Worm (Caenorhabditis elegans) whole organism, young adult: Measurements from ENCODE around the gene rps-30.

ENCODE experiments used
- B0035.1 ChIP-seq: sonication (generic microtip); optimal IDR thresholded peaks from 2 replicates; lab custom pipeline; 2016; ENCODE audit warnings: missing genetic modification characterization, mild to moderate bottlenecking, missing compliant biosample characterization, missing genotype, missing genetic modification reagents
- F39B2.1 ChIP-seq: fragments of 200-800 bp; sonication (Bioruptor generic); IDR thresholded peaks from 2 replicates; pipeline ENCODE4 v1.3.6; 2022; ENCODE audit warnings: missing genetic modification reagents, missing genetic modification characterization, missing compliant biosample characterization
- F49E8.2 ChIP-seq: sonication (generic microtip); optimal IDR thresholded peaks from 3 replicates; lab custom pipeline; 2017; ENCODE audit warnings: missing genetic modification characterization, mild to moderate bottlenecking, missing compliant biosample characterization, antibody characterized with exemption, moderate library complexity; ENCODE audit not compliant: insufficient read depth
- F52B5.7 ChIP-seq: sonication (generic microtip); optimal IDR thresholded peaks from 2 replicates; lab custom pipeline; 2016; ENCODE audit warnings: mild to moderate bottlenecking, missing genetic modification characterization, missing compliant biosample characterization
- F55B11.4 ChIP-seq: sonication (generic microtip); optimal IDR thresholded peaks from 2 replicates; lab custom pipeline; 2016; ENCODE audit warnings: missing compliant biosample characterization, missing genetic modification characterization, borderline replicate concordance; ENCODE audit not compliant: insufficient read depth
- F57A8.1 ChIP-seq: fragments of 200-800 bp; sonication (Bioruptor generic); optimal IDR thresholded peaks from 2 replicates; lab custom pipeline; 2018; ENCODE audit warnings: mild to moderate bottlenecking, missing genetic modification characterization, moderate library complexity, missing compliant biosample characterization
- K11D2.4 ChIP-seq: fragments of 200-800 bp; sonication (Bioruptor generic); IDR thresholded peaks from 2 replicates; pipeline ENCODE4 v1.3.6; 2022; ENCODE audit warnings: missing genetic modification reagents, missing genetic modification characterization, missing compliant biosample characterization
- Y53G8AR.9 ChIP-seq: fragments of 200-800 bp; sonication (Bioruptor generic); conservative IDR thresholded peaks from 2 replicates; pipeline ENCODE4 v1.3.6; 2022; ENCODE audit warnings: missing genetic modification reagents, missing genetic modification characterization, missing compliant biosample characterization
- akir-1 ChIP-seq: fragments of 200-800 bp; sonication (Bioruptor generic); optimal IDR thresholded peaks from 2 replicates; lab custom pipeline; 2018; ENCODE audit warnings: mild to moderate bottlenecking, missing genetic modification characterization, moderate library complexity, missing compliant biosample characterization
- athp-1 ChIP-seq: sonication (generic microtip); optimal IDR thresholded peaks from 2 replicates; lab custom pipeline; 2017; ENCODE audit warnings: mild to moderate bottlenecking, missing genetic modification characterization, missing compliant biosample characterization
- attf-3 ChIP-seq: fragments of 200-800 bp; sonication (Bioruptor generic); conservative IDR thresholded peaks from 2 replicates; pipeline ENCODE4 v1.3.6; 2022; ENCODE audit warnings: missing genetic modification reagents, missing genetic modification characterization, missing compliant biosample characterization
- bed-2 ChIP-seq: fragments of 200-800 bp; sonication (Bioruptor generic); IDR thresholded peaks from 2 replicates; pipeline ENCODE4 v1.3.6; 2022; ENCODE audit warnings: missing genetic modification reagents, missing genetic modification characterization, missing compliant biosample characterization
- cebp-1 ChIP-seq, 2 experiments: fragments of 200-800 bp in 1 of 2; sonication (Bioruptor generic) in 1 of 2; sonication (generic microtip) in 1 of 2; IDR thresholded peaks in 1 of 2; optimal IDR thresholded peaks in 1 of 2; 2 replicates each; pipeline versions ENCODE4 v1.3.6 to Lab custom; 2017 to 2022; ENCODE audit warnings: missing compliant biosample characterization in 2 of 2, missing genetic modification characterization in 2 of 2, mild to moderate bottlenecking in 1 of 2, missing genetic modification reagents in 1 of 2, moderate library complexity in 1 of 2
- cebp-2 ChIP-seq: fragments of 200-800 bp; sonication (Bioruptor generic); IDR thresholded peaks from 2 replicates; pipeline ENCODE4 v1.3.6; 2022; ENCODE audit warnings: missing genetic modification characterization, missing compliant biosample characterization
- ceh-27 ChIP-seq: fragments of 200-800 bp; sonication (Bioruptor generic); optimal IDR thresholded peaks from 2 replicates; lab custom pipeline; 2018; ENCODE audit warnings: mild to moderate bottlenecking, missing genetic modification characterization, moderate library complexity, missing compliant biosample characterization
- ceh-91 ChIP-seq: fragments of 200-800 bp; sonication (Bioruptor generic); IDR thresholded peaks from 2 replicates; pipeline ENCODE4 v1.3.6; 2022; ENCODE audit warnings: missing genetic modification reagents, missing genetic modification characterization, missing compliant biosample characterization
- chd-7 ChIP-seq: sonication (generic microtip); optimal IDR thresholded peaks from 2 replicates; lab custom pipeline; 2016; ENCODE audit warnings: mild to moderate bottlenecking, missing genetic modification characterization, moderate library complexity, missing compliant biosample characterization
- die-1 ChIP-seq: sonication (generic microtip); optimal IDR thresholded peaks from 2 replicates; lab custom pipeline; 2016; ENCODE audit warnings: missing genotype, mild to moderate bottlenecking, missing genetic modification characterization, missing compliant biosample characterization
- ekl-4 ChIP-seq: fragments of 200-800 bp; sonication (Bioruptor generic); IDR thresholded peaks from 2 replicates; pipeline ENCODE4 v1.3.6; 2022; ENCODE audit warnings: missing genetic modification reagents, missing genetic modification characterization, missing compliant biosample characterization
- fkh-3 ChIP-seq: sonication (generic microtip); optimal IDR thresholded peaks from 2 replicates; lab custom pipeline; 2016; ENCODE audit warnings: mild to moderate bottlenecking, missing genetic modification characterization, missing compliant biosample characterization
- hlh-26 ChIP-seq: fragments of 200-800 bp; sonication (Bioruptor generic); conservative IDR thresholded peaks from 2 replicates; pipeline ENCODE4 v1.3.6; 2022; ENCODE audit warnings: missing genetic modification reagents, missing genetic modification characterization, missing compliant biosample characterization
- hmg-1.2 ChIP-seq: fragments of 200-800 bp; sonication (Bioruptor generic); IDR thresholded peaks from 2 replicates; pipeline ENCODE4 v1.3.6; 2022; ENCODE audit warnings: missing genetic modification reagents, missing genetic modification characterization, missing compliant biosample characterization
- madf-8 ChIP-seq: fragments of 200-800 bp; sonication (Bioruptor generic); conservative IDR thresholded peaks from 2 replicates; pipeline ENCODE4 v1.3.6; 2022; ENCODE audit warnings: missing genetic modification reagents, missing genetic modification characterization, missing compliant biosample characterization
- mcd-1 ChIP-seq: fragments of 200-800 bp; sonication (Bioruptor generic); IDR thresholded peaks from 2 replicates; pipeline ENCODE4 v1.3.6; 2022; ENCODE audit warnings: missing genetic modification reagents, missing genetic modification characterization, missing compliant biosample characterization
- mel-28 ChIP-seq: sonication (generic microtip); optimal IDR thresholded peaks from 2 replicates; lab custom pipeline; 2016; ENCODE audit warnings: borderline replicate concordance, mild to moderate bottlenecking, missing genetic modification characterization, missing compliant biosample characterization
- mes-4 ChIP-seq: sonication (generic microtip); optimal IDR thresholded peaks from 2 replicates; lab custom pipeline; 2016; ENCODE audit warnings: missing genotype, missing genetic modification characterization, missing compliant biosample characterization
- nfya-1 ChIP-seq: sonication (generic microtip); optimal IDR thresholded peaks from 2 replicates; lab custom pipeline; 2017; ENCODE audit warnings: antibody characterized with exemption, missing compliant biosample characterization, missing genetic modification characterization, borderline replicate concordance; ENCODE audit not compliant: insufficient read depth
- nfya-2 ChIP-seq: fragments of 200-800 bp; sonication (Bioruptor generic); IDR thresholded peaks from 2 replicates; pipeline ENCODE4 v1.3.6; 2022; ENCODE audit warnings: missing genetic modification reagents, missing genetic modification characterization, missing compliant biosample characterization
- nhr-27 ChIP-seq: fragments of 200-800 bp; sonication (Bioruptor generic); optimal IDR thresholded peaks from 2 replicates; lab custom pipeline; 2018; ENCODE audit warnings: mild to moderate bottlenecking, missing genetic modification characterization, moderate library complexity, missing compliant biosample characterization
- nhr-90 ChIP-seq: sonication (generic microtip); optimal IDR thresholded peaks from 2 replicates; lab custom pipeline; 2016; ENCODE audit warnings: missing genotype, mild to moderate bottlenecking, missing genetic modification characterization, missing compliant biosample characterization
- pha-4 ChIP-seq: fragments of 150-350 bp; sonication (generic microtip); optimal IDR thresholded peaks from 2 replicates; lab custom pipeline; 2014; ENCODE audit warnings: missing biosample characterization, missing genetic modification reagents, missing genetic modification characterization
- tlf-1 ChIP-seq: fragments of 200-800 bp; sonication (Bioruptor generic); optimal IDR thresholded peaks from 2 replicates; lab custom pipeline; 2018; ENCODE audit warnings: mild to moderate bottlenecking, missing genetic modification characterization, missing compliant biosample characterization
- unc-130 ChIP-seq: sonication (generic microtip); optimal IDR thresholded peaks from 2 replicates; lab custom pipeline; 2016; ENCODE audit warnings: missing genetic modification reagents, missing genetic modification characterization, missing compliant biosample characterization
- ztf-18 ChIP-seq: sonication (generic microtip); optimal IDR thresholded peaks from 2 replicates; lab custom pipeline; 2016; ENCODE audit warnings: missing genotype, mild to moderate bottlenecking, missing genetic modification characterization, missing compliant biosample characterization

Gene rps-30

DNA sequence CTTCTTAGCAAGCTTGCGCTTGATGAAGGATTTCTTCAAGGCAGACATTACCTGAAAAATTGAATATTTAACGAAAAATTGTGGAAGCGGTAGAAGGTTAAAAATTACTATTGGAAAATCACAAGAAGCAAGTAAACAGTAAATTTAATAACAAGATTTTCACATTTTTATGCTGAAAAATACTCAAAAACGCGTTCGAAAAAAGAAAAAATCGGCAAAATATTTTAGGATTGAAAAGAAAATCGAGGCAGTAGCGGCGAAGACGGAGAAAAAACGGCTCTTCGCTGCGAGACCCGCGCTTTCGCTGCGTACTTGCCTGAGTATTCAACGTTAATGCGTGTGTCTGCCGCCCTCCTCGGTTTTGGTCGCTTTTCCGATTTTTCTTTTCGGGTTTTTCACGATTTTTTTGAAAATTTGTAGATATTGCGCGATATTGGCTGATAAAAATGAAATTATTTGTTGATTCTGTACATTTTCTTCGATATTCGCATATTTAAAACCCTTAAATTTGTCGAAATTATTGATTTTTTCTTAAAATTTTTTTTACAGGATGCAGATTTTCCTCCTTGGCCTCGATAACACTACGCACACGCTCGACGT, at the start of gene rps-30, which contains the start of gene rpl-39 (continued):
- TF ChIP-seq F52B5.7 (tag; lab: Kevin White, UChicago) (no peak), mel-28 (tag; lab: Kevin White, UChicago) (no peak), mes-4 (no peak), mcd-1 (GFP tag; lab: Robert Waterston, UW) (peak; percentile 80), unc-130 (no peak), ceh-91 (GFP tag; lab: Robert Waterston, UW) (peak; percentile 78), Y53G8AR.9 (GFP tag; lab: Robert Waterston, UW) (no peak), madf-8 (GFP tag; lab: Robert Waterston, UW) (no peak), athp-1 (tag; lab: Kevin White, UChicago) (peak; percentile 4), fkh-3 (tag; lab: Kevin White, UChicago) (no peak), bed-2 (GFP tag; lab: Robert Waterston, UW) (no peak), K11D2.4 (GFP tag; lab: Robert Waterston, UW) (peak; percentile 72), nhr-90 (no peak), nfya-2 (GFP tag; lab: Robert Waterston, UW) (no peak), F39B2.1 (no peak), nfya-1 (no peak), hmg-1.2 (GFP tag; lab: Robert Waterston, UW) (peak; percentile 88), cebp-2 (GFP tag; lab: Robert Waterston, UW) (no peak), F49E8.2 (tag; lab: Kevin White, UChicago) (peak; percentile 40), F55B11.4 (tag; lab: Kevin White, UChicago) (no peak), ekl-4 (peak; percentile 42; the same call in 1 of the 2 replicates), akir-1 (GFP tag; lab: Kevin White, UChicago) (no peak), nhr-27 (tag; lab: Kevin White, UChicago) (no peak), hlh-26 (GFP tag; lab: Robert Waterston, UW) (no peak), attf-3 (GFP tag; lab: Robert Waterston, UW) (0 out of 2 replicates have a peak, but pooled peaks have one; percentile 27), tlf-1 (GFP tag; lab: Kevin White, UChicago) (peak; percentile 56), F57A8.1 (no peak), die-1 (tag; lab: Kevin White, UChicago) (no peak), B0035.1 (tag; lab: Kevin White, UChicago) (no peak), cebp-1 (GFP tag; IDR thresholded peaks at IDR 0.05; lab: Robert Waterston, UW) (peak; percentile 24; the same call in 1 of the 2 replicates), cebp-1 (tag; optimal IDR thresholded peaks at IDR 0.05; lab: Kevin White, UChicago) (peak; percentile 67)
- TF ChIP-seq, all 124 proteins: peak for 44

- TF ChIP-seq unc-130, result no peak
- TF ChIP-seq ztf-18 (tag; lab: Kevin White, UChicago), result no peak
- no peak for TF ChIP-seq pha-4 (tag; lab: Kevin White, UChicago)
- no peak for TF ChIP-seq chd-7 (tag; lab: Kevin White, UChicago)
- no peak for TF ChIP-seq F57A8.1
- TF ChIP-seq ceh-27, result no peak
- no peak for TF ChIP-seq ekl-4
Observed at ce11 chrV:7726927-7727326, 49.5 kb upstream of the rps-30 start.
